Fruit fly (Drosophila melanogaster) whole organism, adult: ENCODE results near the gene CG31636.

Source experiments
- CG11617 ChIP-seq: fragments of 200-800 bp; sonication (Bioruptor generic); optimal IDR thresholded peaks from 2 replicates; lab custom pipeline; 2017; ENCODE audit warnings: mild to moderate bottlenecking, missing biosample characterization, missing genetic modification reagents, missing genetic modification characterization
- CG12768 ChIP-seq: fragments of 200-800 bp; sonication (Bioruptor generic); optimal IDR thresholded peaks from 2 replicates; lab custom pipeline; 2017; ENCODE audit warnings: missing biosample characterization, missing genetic modification characterization, mild to moderate bottlenecking, moderate library complexity, missing genetic modification reagents
- CG14711 ChIP-seq: fragments of 200-800 bp; sonication (Bioruptor generic); optimal IDR thresholded peaks from 2 replicates; lab custom pipeline; 2018; ENCODE audit warnings: missing biosample characterization, mild to moderate bottlenecking, missing genetic modification characterization, moderate library complexity
- CG1620 ChIP-seq: fragments of 200-800 bp; sonication (Bioruptor generic); optimal IDR thresholded peaks from 2 replicates; lab custom pipeline; 2016; ENCODE audit warnings: missing biosample characterization, missing genetic modification characterization
- CG5204 ChIP-seq: fragments of 200-800 bp; sonication (Bioruptor generic); optimal IDR thresholded peaks from 2 replicates; lab custom pipeline; 2016; ENCODE audit warnings: missing biosample characterization, missing genetic modification characterization
- Hr96 ChIP-seq: fragments of 200-800 bp; sonication (Bioruptor generic); optimal IDR thresholded peaks from 2 replicates; lab custom pipeline; 2016; ENCODE audit warnings: missing biosample characterization, missing genetic modification characterization
- Mnt ChIP-seq: fragments of 200-800 bp; sonication (Bioruptor generic); optimal IDR thresholded peaks from 2 replicates; lab custom pipeline; 2016; ENCODE audit warnings: missing biosample characterization, mild to moderate bottlenecking, missing genetic modification characterization
- bab1 ChIP-seq: fragments of 200-800 bp; sonication (Bioruptor generic); optimal IDR thresholded peaks from 3 replicates; lab custom pipeline; 2019; ENCODE audit warnings: missing biosample characterization, mild to moderate bottlenecking, missing genetic modification characterization, moderate library complexity
- cic ChIP-seq: fragments of 200-800 bp; sonication (Bioruptor generic); optimal IDR thresholded peaks from 2 replicates; lab custom pipeline; 2017; ENCODE audit warnings: missing biosample characterization, mild to moderate bottlenecking, missing genetic modification characterization, moderate library complexity
- cnc ChIP-seq, 2 experiments: fragments of >200 bp; optimal IDR thresholded peaks; 2 replicates each; lab custom pipeline; 2017
- tj ChIP-seq: fragments of 200-800 bp; sonication (Bioruptor generic); optimal IDR thresholded peaks from 3 replicates; lab custom pipeline; 2017; ENCODE audit warnings: missing biosample characterization, mild to moderate bottlenecking, missing genetic modification characterization, moderate library complexity

DNA sequence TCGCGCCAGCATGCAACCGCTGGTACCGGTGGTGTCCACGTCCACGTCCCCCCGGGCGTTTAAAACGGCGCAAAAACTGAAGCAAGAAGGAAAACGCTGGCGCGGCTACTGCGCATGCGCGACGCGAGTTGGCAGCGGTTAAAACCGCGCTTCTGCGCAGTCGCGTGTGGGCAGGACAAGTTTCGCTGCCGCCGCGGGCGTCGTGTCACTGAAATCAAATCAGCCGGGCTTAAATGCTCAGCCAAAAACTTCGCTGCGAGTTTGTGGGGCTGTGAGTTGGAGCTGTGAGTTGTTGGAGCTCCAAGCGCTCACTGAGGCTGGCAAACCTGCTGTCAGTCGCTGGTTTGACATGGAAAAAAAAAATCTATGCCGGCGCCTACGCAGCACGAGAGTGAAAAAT lies 47.1 kb upstream of the CG31636 start:
- TF ChIP-seq cic (GFP tag; lab: Kevin White, UChicago): no peak
- TF ChIP-seq Mnt (GFP tag; lab: Kevin White, UChicago): no peak
- no peak for TF ChIP-seq CG1620 (GFP tag; lab: Kevin White, UChicago)
- no peak for TF ChIP-seq CG5204 (GFP tag; lab: Kevin White, UChicago)
- no peak for TF ChIP-seq tj (GFP tag; lab: Kevin White, UChicago)
- TF ChIP-seq Hr96: no peak
- no peak for TF ChIP-seq bab1
- TF ChIP-seq CG12768 (GFP tag; lab: Kevin White, UChicago): no peak
- no peak for TF ChIP-seq cnc (optimal IDR thresholded peaks at IDR 0.05; lab: Kevin White, UChicago)
- TF ChIP-seq CG14711 (tag; lab: Kevin White, UChicago): no peak
- no peak for TF ChIP-seq CG11617 (GFP tag; lab: Kevin White, UChicago)
